Worm (Caenorhabditis elegans): ENCODE results near the gene trpl-2.

ce11 chrIV:4316813-4317408 lies 9.5 kb upstream of the trpl-2 start, which contains the start of gene Y24D9B.1:
- TF ChIP-seq ref-2 (tag; optimal IDR thresholded peaks at IDR 0.05) (no peak), rnt-1 (tag; optimal IDR thresholded peaks at IDR 0.05) (no peak), K09A11.1 (tag; optimal IDR thresholded peaks at IDR 0.05; ENCODE audit: insufficient read depth) (no peak), hlh-30 (tag; optimal IDR thresholded peaks at IDR 0.05; ENCODE audit: insufficient read depth) (no peak), sox-4 (tag; optimal IDR thresholded peaks at IDR 0.05) (no peak)
